Fruit fly (Drosophila melanogaster): Measurements from ENCODE around the gene CG12078.
A peak's percentile ranks its signal among the peaks of the same experiment; 100 is the strongest.

- TF ChIP-seq CG8301 (tag; optimal IDR thresholded peaks at IDR 0.05) (peak; percentile 96), EcR (GFP tag; optimal IDR thresholded peaks at IDR 0.05) (no peak), gl (tag; optimal IDR thresholded peaks at IDR 0.05) (no peak), CG13204 (GFP tag; optimal IDR thresholded peaks at IDR 0.05) (peak; percentile 34), CG34367 (tag; optimal IDR thresholded peaks at IDR 0.05) (peak; percentile 72), Ets98B (GFP tag; IDR thresholded peaks at IDR 0.05) (peak; percentile 76), CG32121 (GFP tag; IDR thresholded peaks at IDR 0.05) (peak; percentile 80), CG8159 (tag; optimal IDR thresholded peaks at IDR 0.05) (peak; percentile 63), CG15710 (tag; optimal IDR thresholded peaks at IDR 0.05) (peak; percentile 64)
These were observed 6.1 kb upstream of the CG12078 start for dm6 chr3L:3249997-3250774.

All from whole organism, pupa.